Worm (Caenorhabditis elegans) whole organism, L4 larva: ENCODE measurements around the gene F14D7.18.
A peak's percentile ranks its signal among the peaks of the same experiment; 100 is the strongest.
"Not testable (repeated sequence)": the region's sequence is repeated elsewhere in the genome, so short reads cannot be mapped to it uniquely, and the experiment has no call there.

Source experiments
- R02D3.7 ChIP-seq: fragments of 150-350 bp; sonication (generic microtip); optimal IDR thresholded peaks from 3 replicates; lab custom pipeline; 2014; ENCODE audit warnings: missing biosample characterization, missing genetic modification characterization
- T20F7.1 ChIP-seq: fragments of 200-800 bp; sonication (Bioruptor generic); optimal IDR thresholded peaks from 2 replicates; lab custom pipeline; 2018; ENCODE audit warnings: mild to moderate bottlenecking, missing genetic modification characterization, missing compliant biosample characterization
- Y105C5A.15 ChIP-seq: fragments of 200-800 bp; sonication (Bioruptor generic); IDR thresholded peaks from 2 replicates; pipeline ENCODE4 v1.3.6; 2022; ENCODE audit warnings: missing genetic modification characterization, missing compliant biosample characterization
- Y48G9A.11 ChIP-seq: fragments of 200-800 bp; sonication (Bioruptor generic); IDR thresholded peaks from 2 replicates; pipeline ENCODE4 v1.3.6; 2022; ENCODE audit warnings: missing genetic modification reagents, missing genetic modification characterization, missing compliant biosample characterization
- Y75B8A.6 ChIP-seq: fragments of 200-800 bp; sonication (Bioruptor generic); IDR thresholded peaks from 2 replicates; pipeline ENCODE4 v1.3.6; 2022; ENCODE audit warnings: missing genetic modification reagents, missing genetic modification characterization, missing compliant biosample characterization
- ZK337.2 ChIP-seq: fragments of 200-800 bp; sonication (Bioruptor generic); IDR thresholded peaks from 2 replicates; pipeline ENCODE4 v1.3.6; 2022; ENCODE audit warnings: missing genetic modification reagents, missing genetic modification characterization, missing compliant biosample characterization
- aha-1 ChIP-seq: fragments of 150-350 bp; peaks from one replicate; lab custom pipeline; 2014; ENCODE audit warnings: missing biosample characterization, missing genetic modification characterization
- ama-1 ChIP-seq: fragments of 150-350 bp; optimal IDR thresholded peaks from 2 replicates; lab custom pipeline; 2014; ENCODE audit warnings: inconsistent platforms, mixed read lengths
- arid-1 ChIP-seq: fragments of 200-800 bp; sonication (Bioruptor generic); conservative IDR thresholded peaks from 2 replicates; pipeline ENCODE4 v1.3.6; 2022; ENCODE audit warnings: missing genetic modification reagents, missing genetic modification characterization, missing compliant biosample characterization
- attf-4 ChIP-seq: sonication (generic microtip); optimal IDR thresholded peaks from 3 replicates; lab custom pipeline; 2017; ENCODE audit warnings: missing biosample characterization, missing genetic modification characterization
- ceh-20 ChIP-seq: fragments of 200-800 bp; sonication (Bioruptor generic); IDR thresholded peaks from 2 replicates; pipeline ENCODE4 v1.3.6; 2022; ENCODE audit warnings: missing genetic modification reagents, missing genetic modification characterization, missing compliant biosample characterization
- ceh-28 ChIP-seq: fragments of 150-350 bp; optimal IDR thresholded peaks from 2 replicates; lab custom pipeline; 2014; ENCODE audit warnings: missing biosample characterization, missing genetic modification reagents, missing genetic modification characterization
- ceh-32 ChIP-seq: sonication (generic microtip); optimal IDR thresholded peaks from 2 replicates; lab custom pipeline; 2016; ENCODE audit warnings: mild to moderate bottlenecking, missing genetic modification characterization, missing compliant biosample characterization; ENCODE audit not compliant: poor library complexity
- ceh-62 ChIP-seq: sonication (generic microtip); optimal IDR thresholded peaks from 2 replicates; lab custom pipeline; 2017; ENCODE audit warnings: missing biosample characterization, missing genetic modification characterization
- ceh-82 ChIP-seq: sonication (generic microtip); optimal IDR thresholded peaks from 2 replicates; lab custom pipeline; 2017; ENCODE audit warnings: missing biosample characterization, missing genetic modification characterization
- ces-1 ChIP-seq: fragments of 150-350 bp; sonication (generic microtip); optimal IDR thresholded peaks from 4 replicates; lab custom pipeline; 2014; ENCODE audit warnings: missing biosample characterization, missing genetic modification reagents, missing genetic modification characterization
- daf-12 ChIP-seq: fragments of 150-350 bp; optimal IDR thresholded peaks from 2 replicates; lab custom pipeline; 2014; ENCODE audit warnings: missing biosample characterization, missing genetic modification reagents, missing genetic modification characterization
- daf-8 ChIP-seq: fragments of 200-800 bp; sonication (Bioruptor generic); IDR thresholded peaks from 2 replicates; pipeline ENCODE4 v1.3.6; 2022; ENCODE audit warnings: missing genetic modification characterization, missing compliant biosample characterization
- dmd-8 ChIP-seq: fragments of 200-800 bp; sonication (Bioruptor generic); IDR thresholded peaks from 2 replicates; pipeline ENCODE4 v1.3.6; 2022; ENCODE audit warnings: missing genetic modification characterization, missing compliant biosample characterization
- dpl-1 ChIP-seq: fragments of 150-350 bp; optimal IDR thresholded peaks from 2 replicates; lab custom pipeline; 2014; ENCODE audit warnings: missing biosample characterization, missing genetic modification reagents, missing genetic modification characterization
- duxl-1 ChIP-seq: sonication (generic microtip); optimal IDR thresholded peaks from 2 replicates; lab custom pipeline; 2016; ENCODE audit warnings: mild to moderate bottlenecking, missing genetic modification characterization, moderate library complexity, missing compliant biosample characterization; ENCODE audit not compliant: poor library complexity
- dve-1 ChIP-seq: sonication (generic microtip); optimal IDR thresholded peaks from 2 replicates; lab custom pipeline; 2017; ENCODE audit warnings: antibody characterized with exemption, mild to moderate bottlenecking, missing genetic modification characterization, missing compliant biosample characterization; ENCODE audit not compliant: insufficient read depth
- egl-27 ChIP-seq: sonication (generic microtip); optimal IDR thresholded peaks from 3 replicates; lab custom pipeline; 2017; ENCODE audit warnings: missing biosample characterization, missing genetic modification reagents, missing genetic modification characterization
- egl-43 ChIP-seq: fragments of 200-800 bp; sonication (Bioruptor generic); IDR thresholded peaks from 2 replicates; pipeline ENCODE4 v1.3.6; 2022; ENCODE audit warnings: missing genetic modification reagents, missing genetic modification characterization, missing compliant biosample characterization
- lim-7 ChIP-seq: fragments of 200-800 bp; sonication (Bioruptor generic); IDR thresholded peaks from 2 replicates; pipeline ENCODE4 v1.3.6; 2022; ENCODE audit warnings: missing genetic modification characterization, missing compliant biosample characterization
- lin-1 ChIP-seq: fragments of 200-800 bp; sonication (Bioruptor generic); IDR thresholded peaks from 2 replicates; pipeline ENCODE4 v1.3.6; 2022; ENCODE audit warnings: missing genetic modification reagents, missing genetic modification characterization, missing compliant biosample characterization
- lin-38 ChIP-seq: fragments of 200-800 bp; sonication (Bioruptor generic); IDR thresholded peaks from 2 replicates; pipeline ENCODE4 v1.3.6; 2022; ENCODE audit warnings: missing genetic modification reagents, missing genetic modification characterization, missing compliant biosample characterization
- lsy-2 ChIP-seq, 2 experiments: fragments of 150-350 bp in 1 of 2; sonication (generic microtip) in 1 of 2; optimal IDR thresholded peaks; 2 replicates each; lab custom pipeline; 2014 to 2017; ENCODE audit warnings: missing biosample characterization in 2 of 2, missing genetic modification characterization in 2 of 2
- mep-1 ChIP-seq: fragments of 150-350 bp; sonication (generic microtip); optimal IDR thresholded peaks from 3 replicates; lab custom pipeline; 2014; ENCODE audit warnings: missing biosample characterization, missing genetic modification characterization
- mes-2 ChIP-seq: sonication (generic microtip); optimal IDR thresholded peaks from 2 replicates; lab custom pipeline; 2016; ENCODE audit warnings: missing genotype, mild to moderate bottlenecking, missing genetic modification characterization, missing compliant biosample characterization; ENCODE audit not compliant: poor library complexity, severe bottlenecking
- nhr-11 ChIP-seq: fragments of 150-350 bp; optimal IDR thresholded peaks from 2 replicates; lab custom pipeline; 2014; ENCODE audit warnings: missing biosample characterization, missing genetic modification characterization
- nhr-111 ChIP-seq: fragments of 200-800 bp; sonication (Bioruptor generic); optimal IDR thresholded peaks from 2 replicates; lab custom pipeline; 2018; ENCODE audit warnings: mild to moderate bottlenecking, missing genetic modification characterization, missing compliant biosample characterization
- nhr-77 ChIP-seq: fragments of 150-350 bp; optimal IDR thresholded peaks from 2 replicates; lab custom pipeline; 2014; ENCODE audit warnings: missing biosample characterization, missing genetic modification characterization
- php-3 ChIP-seq: fragments of 200-800 bp; sonication (Bioruptor generic); IDR thresholded peaks from 2 replicates; pipeline ENCODE4 v1.3.6; 2022; ENCODE audit warnings: missing genetic modification reagents, missing genetic modification characterization, missing compliant biosample characterization
- sdz-12 ChIP-seq: fragments of 200-800 bp; sonication (Bioruptor generic); optimal IDR thresholded peaks from 2 replicates; lab custom pipeline; 2018; ENCODE audit warnings: mild to moderate bottlenecking, missing genetic modification characterization, missing compliant biosample characterization
- spr-1 ChIP-seq: sonication (generic microtip); optimal IDR thresholded peaks from 2 replicates; lab custom pipeline; 2016; ENCODE audit warnings: mild to moderate bottlenecking, missing genetic modification characterization, missing compliant biosample characterization
- unc-62 ChIP-seq, 3 experiments: fragments of 150-350 bp in 1 of 3; sonication (generic microtip); optimal IDR thresholded peaks in 2 of 3; peaks in 1 of 3; 1 replicate in 1 of 3; 2 replicates in 2 of 3; lab custom pipeline; 2014 to 2017; ENCODE audit warnings: missing biosample characterization in 3 of 3, missing genetic modification characterization in 3 of 3, missing genetic modification reagents in 3 of 3, missing genotype in 1 of 3
- zfp-3 ChIP-seq: fragments of 200-800 bp; sonication (Bioruptor generic); conservative IDR thresholded peaks from 2 replicates; pipeline ENCODE4 v1.3.6; 2022; ENCODE audit warnings: missing genetic modification reagents, missing genetic modification characterization, missing compliant biosample characterization
- ztf-11 ChIP-seq: fragments of 150-350 bp; optimal IDR thresholded peaks from 2 replicates; lab custom pipeline; 2014; ENCODE audit warnings: missing biosample characterization, missing genetic modification characterization

The F14D7.18 gene

DNA sequence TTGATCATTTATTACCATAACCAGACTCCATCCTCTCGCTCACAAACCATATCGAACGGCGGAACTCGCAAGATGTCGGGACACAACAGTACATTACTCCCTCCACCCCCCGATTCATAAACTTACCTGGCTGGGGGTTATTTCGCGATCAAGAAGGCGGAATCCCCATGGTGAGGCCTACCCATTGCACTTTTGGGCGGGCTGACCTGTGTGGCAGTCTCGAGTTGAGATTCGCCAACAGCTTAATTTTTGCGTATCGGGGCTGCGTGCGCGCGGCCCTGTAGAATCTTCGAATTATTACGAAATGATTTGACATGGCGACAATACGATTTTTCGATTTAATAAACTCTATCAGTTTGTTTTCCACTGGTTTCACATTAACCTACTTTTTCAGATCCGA, 13.1 kb downstream of the F14D7.18 start:
- TF ChIP-seq aha-1 (tag; lab: Kevin White, UChicago) = peak; percentile 54
- TF ChIP-seq Y48G9A.11 = 0 out of 2 replicates have a peak, but pooled peaks have one; percentile 6
- TF ChIP-seq, all 104 proteins: peak for 2; not testable (repeated sequence) for 102

DNA sequence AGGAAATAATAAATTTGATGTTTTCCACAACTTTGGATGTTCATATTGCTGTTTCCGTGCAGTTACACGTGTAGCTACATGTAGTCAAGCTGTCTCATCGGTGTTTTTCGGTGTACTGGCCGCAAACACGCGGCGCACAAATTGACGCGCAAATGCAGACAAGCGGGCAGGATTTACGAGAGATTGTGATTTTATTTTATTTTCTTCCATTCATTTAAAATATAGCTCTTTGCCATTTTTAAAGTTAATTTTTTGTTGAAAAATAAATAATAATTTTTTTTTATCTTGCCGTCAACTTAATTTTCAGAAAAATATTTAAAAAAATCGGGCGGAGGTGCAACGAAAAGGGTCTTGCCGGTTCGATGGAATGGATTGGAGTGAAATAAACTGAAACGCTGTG, 16.3 kb downstream of the F14D7.18 start, which contains the start of gene F40G12.7:
F40G12.7 (plus strand) TSS at position 301 of the 400 bp plus-strand sequence.
- TF ChIP-seq Y105C5A.15 (GFP tag; lab: Robert Waterston, UW); ceh-62 (tag; lab: Kevin White, UChicago); dpl-1 (GFP tag; lab: Kevin White, UChicago): not testable (repeated sequence)

- TF ChIP-seq dmd-8 (GFP tag; lab: Robert Waterston, UW) = no peak
- no peak for TF ChIP-seq spr-1
- TF ChIP-seq attf-4 (tag; lab: Kevin White, UChicago) = no peak
- no peak for TF ChIP-seq dpl-1 (GFP tag; lab: Kevin White, UChicago)
- no peak for TF ChIP-seq nhr-77 (tag; lab: Kevin White, UChicago)
- TF ChIP-seq sdz-12 = no peak
- no peak for TF ChIP-seq egl-27 (tag; lab: Kevin White, UChicago)
- TF ChIP-seq lin-38 = no peak
- TF ChIP-seq daf-8 (GFP tag; lab: Robert Waterston, UW) = no peak
- no peak for TF ChIP-seq T20F7.1 (GFP tag; lab: Kevin White, UChicago)
- TF ChIP-seq R02D3.7 (tag; lab: Kevin White, UChicago) = no peak
- TF ChIP-seq dve-1 = no peak
- TF ChIP-seq daf-12 = no peak
- no peak for TF ChIP-seq ceh-32
- no peak for TF ChIP-seq ces-1 (GFP tag; lab: Kevin White, UChicago)
- TF ChIP-seq mep-1 (tag; lab: Kevin White, UChicago) = no peak
- no peak for TF ChIP-seq nhr-11 (tag; lab: Kevin White, UChicago)
- no peak for TF ChIP-seq php-3
Measured at ce11 chrV:14273019-14273418, 17.5 kb downstream of the F14D7.18 start, which contains the start of gene F40G12.6. F40G12.6 (minus strand) TSS chrV:14273119.

- TF ChIP-seq ceh-28 (tag; lab: Kevin White, UChicago) (no peak), unc-62 (GFP tag; optimal IDR thresholded peaks at IDR 0.05 in 1 of 2; lab: Kevin White, UChicago) (peak in 1 of 2 experiments; percentile 16), unc-62 (tag; optimal IDR thresholded peaks at IDR 0.05; lab: Kevin White, UChicago) (no peak)
Measured at ce11 chrV:14270729-14271128, 19.8 kb downstream of the F14D7.18 start, which contains the start of gene F40G12.5. F40G12.5 (minus strand) TSS chrV:14270829.

ce11 chrV:14268616-14269015, 21.9 kb downstream of the F14D7.18 start, which contains the start of gene F40G12.4:
F40G12.4 (minus strand) TSS chrV:14268716.
- TF ChIP-seq duxl-1 (tag; lab: Kevin White, UChicago) (no peak), Y75B8A.6 (GFP tag; lab: Robert Waterston, UW) (no peak), lim-7 (GFP tag; lab: Robert Waterston, UW) (no peak), arid-1 (GFP tag; lab: Robert Waterston, UW) (no peak), lsy-2 (tag; optimal IDR thresholded peaks at IDR 0.05; lab: Kevin White, UChicago) (no peak), ZK337.2 (GFP tag; lab: Robert Waterston, UW) (no peak), zfp-3 (GFP tag; lab: Robert Waterston, UW) (no peak), dve-1 (no peak), nhr-111 (no peak), mes-2 (tag; lab: Kevin White, UChicago) (no peak), aha-1 (tag; lab: Kevin White, UChicago) (no peak), egl-43 (GFP tag; lab: Robert Waterston, UW) (no peak), lin-1 (GFP tag; lab: Robert Waterston, UW) (no peak), nhr-77 (tag; lab: Kevin White, UChicago) (no peak), ceh-20 (GFP tag; lab: Robert Waterston, UW) (no peak), ztf-11 (tag; lab: Kevin White, UChicago) (no peak), ama-1 (lab: Kevin White, UChicago) (no peak), ceh-82 (tag; lab: Kevin White, UChicago) (no peak)
- TF ChIP-seq, all 104 proteins: peak for 0
